Worm (Caenorhabditis elegans) whole organism, L2 larva: ENCODE results near the gene C09G9.5.

Experiments
- unc-62 ChIP-seq: fragments of 150-350 bp; optimal IDR thresholded peaks from 2 replicates; lab custom pipeline; 2014; ENCODE audit warnings: missing biosample characterization, missing genetic modification reagents, missing genetic modification characterization
- zag-1 ChIP-seq: fragments of 150-350 bp; optimal IDR thresholded peaks from 2 replicates; lab custom pipeline; 2014; ENCODE audit warnings: missing biosample characterization, missing genetic modification characterization

DNA sequence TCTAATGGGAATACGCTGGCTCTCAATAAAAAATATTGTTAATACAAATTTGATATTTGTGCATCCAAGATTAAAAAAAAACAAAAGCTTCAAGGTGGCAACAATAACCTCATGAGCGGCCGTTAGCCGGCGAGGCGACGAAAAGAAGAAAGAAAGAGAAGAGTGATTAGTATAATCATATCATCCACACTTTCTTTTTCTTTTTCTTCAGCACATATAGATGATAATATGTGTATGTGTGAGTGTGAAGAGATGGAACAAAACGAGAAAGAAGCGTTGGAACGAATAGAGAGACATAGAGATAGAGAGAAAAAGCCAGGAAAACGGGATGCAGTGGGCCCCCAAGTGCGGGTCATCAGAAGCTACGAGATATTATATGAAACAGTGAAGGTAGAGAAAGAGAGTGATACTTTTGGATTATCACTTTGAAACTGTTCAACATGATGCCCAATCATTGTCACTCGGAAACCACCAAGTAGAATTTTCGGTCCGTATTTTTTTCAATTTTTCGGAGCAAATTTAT lies 34.0 kb downstream of the C09G9.5 start:
- no peak for TF ChIP-seq unc-62
- TF ChIP-seq zag-1 (tag; lab: Kevin White, UChicago), result no peak
